Fruit fly (Drosophila melanogaster) whole organism, embryonic: ENCODE measurements around the gene CG31952.

Source experiments
- CG4730 ChIP-seq: fragments of 200-800 bp; sonication (Bioruptor generic); IDR thresholded peaks from 2 replicates; pipeline ENCODE4 v1.3.6; 2022; ENCODE audit warnings: missing biosample characterization, missing genetic modification characterization
- CG9817 ChIP-seq: fragments of 200-800 bp; sonication (Bioruptor generic); optimal IDR thresholded peaks from 2 replicates; lab custom pipeline; 2018; ENCODE audit warnings: missing biosample characterization, mild to moderate bottlenecking, missing genetic modification characterization, moderate library complexity
- Six4 ChIP-seq: fragments of 200-800 bp; sonication (Bioruptor generic); optimal IDR thresholded peaks from 2 replicates; lab custom pipeline; 2016; ENCODE audit warnings: missing biosample characterization, missing genetic modification characterization
- ci ChIP-seq: fragments of 200-800 bp; sonication (Bioruptor generic); IDR thresholded peaks from 3 replicates; pipeline ENCODE4 v1.3.6; 2022; ENCODE audit warnings: missing biosample characterization, missing genetic modification characterization
- fd102C ChIP-seq: fragments of 200-800 bp; sonication (Bioruptor generic); optimal IDR thresholded peaks from 2 replicates; lab custom pipeline; 2018; ENCODE audit warnings: missing biosample characterization, mild to moderate bottlenecking, missing genetic modification characterization, moderate library complexity
- ssp ChIP-seq: fragments of 200-800 bp; sonication (Bioruptor generic); IDR thresholded peaks from 2 replicates; pipeline ENCODE4 v1.3.6; 2022; ENCODE audit warnings: missing biosample characterization, missing genetic modification characterization

DNA sequence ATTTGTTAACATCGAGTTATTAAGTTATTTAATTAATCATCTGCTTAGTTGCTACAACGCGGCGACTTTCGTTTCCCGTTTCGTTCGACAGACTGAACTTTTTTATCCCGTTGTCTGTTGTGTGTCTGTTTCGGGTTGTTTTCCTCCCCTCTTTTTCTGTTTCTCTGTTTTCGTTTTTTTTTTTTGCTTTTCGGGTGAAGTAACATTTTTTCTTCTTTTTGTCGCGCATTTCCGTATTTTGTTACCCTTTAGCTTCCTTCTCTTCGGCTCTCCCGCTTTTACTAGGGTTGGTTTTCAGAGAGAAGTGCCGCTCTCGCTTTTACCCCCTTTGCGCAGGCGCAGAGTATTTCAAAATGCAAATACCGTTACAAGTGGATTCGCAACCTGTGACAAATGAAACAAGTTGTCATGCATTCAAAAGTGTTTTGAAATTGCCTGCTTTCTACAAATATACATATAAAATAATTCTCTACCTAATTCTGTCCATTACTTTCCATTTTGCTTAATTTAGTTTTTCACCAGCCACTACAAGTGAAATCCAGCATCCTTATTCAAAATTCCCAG lies 10.3 kb downstream of the CG31952 start, which contains the start of gene Pgant2:
- no peak for TF ChIP-seq ssp (GFP tag; lab: Robert Waterston, UW)
- no peak for TF ChIP-seq fd102C (GFP tag; lab: Kevin White, UChicago)
- no peak for TF ChIP-seq ci (GFP tag; lab: Robert Waterston, UW)
- TF ChIP-seq Six4: no peak
- TF ChIP-seq CG9817 (tag; lab: Kevin White, UChicago): no peak
- TF ChIP-seq CG4730 (GFP tag; lab: Robert Waterston, UW): no peak
